Worm (Caenorhabditis elegans) whole organism, L1 larva: ENCODE results near the gene R102.2.

Experiments used
- aly-2 ChIP-seq: fragments of 150-350 bp; optimal IDR thresholded peaks from 2 replicates; lab custom pipeline; 2014; ENCODE audit warnings: missing biosample characterization, missing genetic modification characterization
- snpc-4 ChIP-seq: fragments of 150-350 bp; optimal IDR thresholded peaks from 2 replicates; lab custom pipeline; 2014; ENCODE audit warnings: missing biosample characterization, missing genetic modification characterization

ce11 chrIV:10656770-10657323 is 30.6 kb upstream of the R102.2 start, which contains the start of gene K08C7.1:
- TF ChIP-seq snpc-4 (tag; lab: Kevin White, UChicago) (no peak), aly-2 (no peak)
